Fruit fly (Drosophila melanogaster) whole organism, embryonic: ENCODE data around the gene CG5506.

ENCODE experiments used
- ATbp ChIP-seq: fragments of 200-800 bp; sonication (Bioruptor generic); optimal IDR thresholded peaks from 2 replicates; lab custom pipeline; 2017; ENCODE audit warnings: missing biosample characterization, mild to moderate bottlenecking, missing genetic modification characterization, missing genetic modification reagents
- Abd-B ChIP-seq: fragments of 200-800 bp; sonication (Bioruptor generic); optimal IDR thresholded peaks from 2 replicates; lab custom pipeline; 2018; ENCODE audit warnings: missing biosample characterization, mild to moderate bottlenecking, missing genetic modification characterization, moderate library complexity
- Adf1 ChIP-seq: fragments of 200-800 bp; sonication (Bioruptor generic); IDR thresholded peaks from 2 replicates; pipeline ENCODE4 v1.3.6; 2022; ENCODE audit warnings: missing biosample characterization, missing genetic modification characterization
- Atf-2 ChIP-seq: fragments of 200-800 bp; sonication (Bioruptor generic); optimal IDR thresholded peaks from 2 replicates; lab custom pipeline; 2016; ENCODE audit warnings: missing biosample characterization, missing genetic modification characterization
- CG10147 ChIP-seq: fragments of 200-800 bp; sonication (Bioruptor generic); optimal IDR thresholded peaks from 2 replicates; lab custom pipeline; 2019; ENCODE audit warnings: missing biosample characterization, mild to moderate bottlenecking, missing genetic modification characterization, moderate library complexity
- CG10543 ChIP-seq: fragments of 200-800 bp; sonication (Bioruptor generic); optimal IDR thresholded peaks from 3 replicates; lab custom pipeline; 2017; ENCODE audit warnings: missing biosample characterization, mild to moderate bottlenecking, missing genetic modification characterization, moderate library complexity
- CG11695 ChIP-seq: fragments of 200-800 bp; sonication (Bioruptor generic); IDR thresholded peaks from 3 replicates; pipeline ENCODE4 v1.3.6; 2022; ENCODE audit warnings: missing biosample characterization, missing genetic modification characterization
- CG12104 ChIP-seq: fragments of 200-800 bp; sonication (Bioruptor generic); optimal IDR thresholded peaks from 3 replicates; lab custom pipeline; 2016; ENCODE audit warnings: missing biosample characterization, missing genetic modification characterization
- CG12769 ChIP-seq: fragments of 200-800 bp; sonication (Bioruptor generic); optimal IDR thresholded peaks from 2 replicates; lab custom pipeline; 2019; ENCODE audit warnings: missing biosample characterization, mild to moderate bottlenecking, missing genetic modification characterization, moderate library complexity
- CG15269 ChIP-seq: fragments of 200-800 bp; sonication (Bioruptor generic); optimal IDR thresholded peaks from 2 replicates; lab custom pipeline; 2018; ENCODE audit warnings: missing biosample characterization, mild to moderate bottlenecking, missing genetic modification characterization, moderate library complexity
- CG1529 ChIP-seq: fragments of 200-800 bp; sonication (Bioruptor generic); optimal IDR thresholded peaks from 3 replicates; lab custom pipeline; 2018; ENCODE audit warnings: missing biosample characterization, missing genetic modification characterization
- CG17359 ChIP-seq: fragments of 200-800 bp; sonication (Bioruptor generic); optimal IDR thresholded peaks from 3 replicates; lab custom pipeline; 2018; ENCODE audit warnings: missing biosample characterization, mild to moderate bottlenecking, missing genetic modification characterization, moderate library complexity
- CG1832 ChIP-seq: fragments of 200-800 bp; sonication (Bioruptor generic); optimal IDR thresholded peaks from 2 replicates; lab custom pipeline; 2017; ENCODE audit warnings: missing biosample characterization, mild to moderate bottlenecking, missing genetic modification characterization, inconsistent platforms
- CG2678 ChIP-seq: fragments of 200-800 bp; sonication (Bioruptor generic); optimal IDR thresholded peaks from 3 replicates; lab custom pipeline; 2019; ENCODE audit warnings: missing biosample characterization, mild to moderate bottlenecking, missing genetic modification characterization, moderate library complexity
- CG2875 ChIP-seq: fragments of 200-800 bp; sonication (Bioruptor generic); optimal IDR thresholded peaks from 2 replicates; lab custom pipeline; 2017; ENCODE audit warnings: missing biosample characterization, mild to moderate bottlenecking, missing genetic modification characterization, missing genetic modification reagents
- CG30403 ChIP-seq: fragments of 200-800 bp; sonication (Bioruptor generic); optimal IDR thresholded peaks from 3 replicates; lab custom pipeline; 2016; ENCODE audit warnings: missing biosample characterization, missing genetic modification characterization
- CG31388 ChIP-seq: fragments of 200-800 bp; sonication (Bioruptor generic); optimal IDR thresholded peaks from 2 replicates; lab custom pipeline; 2016; ENCODE audit warnings: missing biosample characterization, missing genetic modification characterization
- CG34376 ChIP-seq: fragments of 200-800 bp; sonication (Bioruptor generic); optimal IDR thresholded peaks from 2 replicates; lab custom pipeline; 2018; ENCODE audit warnings: missing biosample characterization, mild to moderate bottlenecking, missing genetic modification characterization
- CG3847 ChIP-seq: fragments of 200-800 bp; sonication (Bioruptor generic); IDR thresholded peaks from 2 replicates; pipeline ENCODE4 v1.3.6; 2022; ENCODE audit warnings: missing biosample characterization, missing genetic modification characterization
- CG6765 ChIP-seq: fragments of 200-800 bp; sonication (Bioruptor generic); optimal IDR thresholded peaks from 3 replicates; lab custom pipeline; 2017; ENCODE audit warnings: missing biosample characterization, mild to moderate bottlenecking, missing genetic modification characterization
- CG9817 ChIP-seq: fragments of 200-800 bp; sonication (Bioruptor generic); optimal IDR thresholded peaks from 2 replicates; lab custom pipeline; 2018; ENCODE audit warnings: missing biosample characterization, mild to moderate bottlenecking, missing genetic modification characterization, moderate library complexity
- Dfd ChIP-seq, 2 experiments: fragments of >200 bp; optimal IDR thresholded peaks; 2 replicates each; lab custom pipeline; 2017; ENCODE audit warnings: missing biosample characterization in 2 of 2, missing genetic modification characterization in 2 of 2
- Elba2 ChIP-seq: fragments of 200-800 bp; sonication (Bioruptor generic); optimal IDR thresholded peaks from 3 replicates; lab custom pipeline; 2016; ENCODE audit warnings: missing biosample characterization, missing genetic modification characterization
- Hmx ChIP-seq: fragments of 200-800 bp; sonication (Bioruptor generic); optimal IDR thresholded peaks from 2 replicates; lab custom pipeline; 2016; ENCODE audit warnings: missing biosample characterization, missing genetic modification characterization
- MTF-1 ChIP-seq: fragments of 200-800 bp; sonication (Bioruptor generic); optimal IDR thresholded peaks from 2 replicates; lab custom pipeline; 2018; ENCODE audit warnings: missing biosample characterization, mild to moderate bottlenecking, missing genetic modification characterization, borderline replicate concordance
- Med ChIP-seq: fragments of 200-800 bp; sonication (Bioruptor generic); peaks from one replicate; lab custom pipeline; 2016; ENCODE audit warnings: missing biosample characterization, missing genetic modification characterization, mild to moderate bottlenecking, inconsistent platforms, moderate library complexity
- abd-A ChIP-seq: fragments of 200-800 bp; sonication (Bioruptor generic); optimal IDR thresholded peaks from 3 replicates; lab custom pipeline; 2019; ENCODE audit warnings: missing biosample characterization, mild to moderate bottlenecking, missing genetic modification characterization, moderate library complexity
- ap ChIP-seq: fragments of 200-800 bp; sonication (Bioruptor generic); IDR thresholded peaks from 2 replicates; pipeline ENCODE4 v1.3.6; 2022; ENCODE audit warnings: missing biosample characterization, missing genetic modification characterization
- chinmo ChIP-seq: fragments of 200-800 bp; sonication (Bioruptor generic); IDR thresholded peaks from 4 replicates; pipeline ENCODE4 v1.3.6; 2022; ENCODE audit warnings: missing biosample characterization, missing genetic modification characterization; ENCODE audit not compliant: partially characterized antibody
- cwo ChIP-seq: fragments of 200-800 bp; sonication (Bioruptor generic); optimal IDR thresholded peaks from 3 replicates; lab custom pipeline; 2017; ENCODE audit warnings: missing biosample characterization, missing genetic modification characterization, mild to moderate bottlenecking, moderate library complexity, missing genetic modification reagents
- dan ChIP-seq: fragments of 200-800 bp; sonication (Bioruptor generic); IDR thresholded peaks from 2 replicates; pipeline ENCODE4 v1.3.6; 2022; ENCODE audit warnings: missing biosample characterization, missing genetic modification characterization
- exex ChIP-seq: fragments of 200-800 bp; sonication (Bioruptor generic); optimal IDR thresholded peaks from 4 replicates; lab custom pipeline; 2018; ENCODE audit warnings: missing biosample characterization, mild to moderate bottlenecking, missing genetic modification characterization, moderate library complexity
- fd3F ChIP-seq: fragments of 200-800 bp; sonication (Bioruptor generic); optimal IDR thresholded peaks from 2 replicates; lab custom pipeline; 2018; ENCODE audit warnings: missing biosample characterization, mild to moderate bottlenecking, missing genetic modification characterization, moderate library complexity
- ftz-f1 ChIP-seq: fragments of 200-800 bp; sonication (Bioruptor generic); optimal IDR thresholded peaks from 2 replicates; lab custom pipeline; 2016; ENCODE audit warnings: missing biosample characterization, missing genetic modification characterization
- gro ChIP-seq: fragments of 200-800 bp; sonication (Bioruptor generic); optimal IDR thresholded peaks from 2 replicates; lab custom pipeline; 2016; ENCODE audit warnings: missing biosample characterization, missing genetic modification characterization
- hth ChIP-seq: fragments of >200 bp; optimal IDR thresholded peaks from 2 replicates; lab custom pipeline; 2017; ENCODE audit warnings: inconsistent platforms
- jing ChIP-seq: fragments of 200-800 bp; sonication (Bioruptor generic); optimal IDR thresholded peaks from 2 replicates; lab custom pipeline; 2018; ENCODE audit warnings: missing biosample characterization, mild to moderate bottlenecking, missing genetic modification characterization
- nerfin-1 ChIP-seq: fragments of 200-800 bp; sonication (Bioruptor generic); optimal IDR thresholded peaks from 3 replicates; lab custom pipeline; 2019; ENCODE audit warnings: missing biosample characterization, mild to moderate bottlenecking, missing genetic modification characterization, moderate library complexity
- nom ChIP-seq: fragments of 200-800 bp; sonication (Bioruptor generic); optimal IDR thresholded peaks from 2 replicates; lab custom pipeline; 2017; ENCODE audit warnings: missing biosample characterization, missing genetic modification characterization, mild to moderate bottlenecking, moderate library complexity, missing genetic modification reagents
- oc ChIP-seq: fragments of 200-800 bp; sonication (Bioruptor generic); optimal IDR thresholded peaks from 2 replicates; lab custom pipeline; 2018; ENCODE audit warnings: missing biosample characterization, mild to moderate bottlenecking, missing genetic modification characterization, moderate library complexity
- pros ChIP-seq: fragments of 200-800 bp; sonication (Bioruptor generic); optimal IDR thresholded peaks from 3 replicates; lab custom pipeline; 2019; ENCODE audit warnings: missing biosample characterization, mild to moderate bottlenecking, missing genetic modification characterization, moderate library complexity
- sqz ChIP-seq: fragments of 200-800 bp; sonication (Bioruptor generic); optimal IDR thresholded peaks from 3 replicates; lab custom pipeline; 2018; ENCODE audit warnings: missing biosample characterization, mild to moderate bottlenecking, missing genetic modification characterization
- sug ChIP-seq: fragments of 200-800 bp; optimal IDR thresholded peaks from 2 replicates; lab custom pipeline; 2019; ENCODE audit warnings: missing biosample characterization, mild to moderate bottlenecking, missing genetic modification characterization, moderate library complexity
- tin ChIP-seq: fragments of 200-800 bp; sonication (Bioruptor generic); optimal IDR thresholded peaks from 3 replicates; lab custom pipeline; 2016; ENCODE audit warnings: missing biosample characterization, missing genetic modification characterization
- vvl ChIP-seq: fragments of 200-800 bp; sonication (Bioruptor generic); IDR thresholded peaks from 2 replicates; pipeline ENCODE4 v1.3.6; 2022; ENCODE audit warnings: missing biosample characterization, missing genetic modification characterization

CG5506 gene

dm6 chr3L:17922182-17923102 is 38.3 kb upstream of the CG5506 start (continued):
- TF ChIP-seq vvl (peak; percentile 73), nerfin-1 (tag; lab: Kevin White, UChicago) (no peak), jing (GFP tag; lab: Kevin White, UChicago) (no peak), CG2678 (tag; lab: Kevin White, UChicago) (no peak), ATbp (GFP tag; lab: Kevin White, UChicago) (peak; percentile 8), CG30403 (GFP tag; lab: Kevin White, UChicago) (no peak), chinmo (GFP tag; lab: Robert Waterston, UW) (peak; percentile 79; the same call in 3 of the 4 replicates), CG17359 (tag; lab: Kevin White, UChicago) (no peak), Dfd (GFP tag; optimal IDR thresholded peaks at IDR 0.05; lab: Kevin White, UChicago) (peak in 1 of 2 experiments; percentile 77), tin (GFP tag; lab: Kevin White, UChicago) (no peak), CG9817 (tag; lab: Kevin White, UChicago) (no peak), CG10543 (GFP tag; lab: Kevin White, UChicago) (peak; percentile 42), cwo (peak; percentile 69), oc (peak; percentile 4), Adf1 (GFP tag; lab: Robert Waterston, UW) (no peak), CG12104 (no peak), CG31388 (GFP tag; lab: Kevin White, UChicago) (no peak), Atf-2 (GFP tag; lab: Kevin White, UChicago) (no peak), pros (no peak), Med (GFP tag; lab: Kevin White, UChicago) (peak; percentile 80), Elba2 (GFP tag; lab: Kevin White, UChicago) (peak; percentile 15), abd-A (tag; lab: Kevin White, UChicago) (peak; percentile 92), nom (GFP tag; lab: Kevin White, UChicago) (peak; percentile 24), ftz-f1 (GFP tag; lab: Kevin White, UChicago) (peak; percentile 83), CG34376 (GFP tag; lab: Kevin White, UChicago) (peak; percentile 20), ap (GFP tag; lab: Robert Waterston, UW) (no peak), dan (no peak), CG6765 (GFP tag; lab: Kevin White, UChicago) (no peak), fd3F (GFP tag; lab: Kevin White, UChicago) (no peak), sqz (GFP tag; lab: Kevin White, UChicago) (peak; percentile 61), CG11695 (GFP tag; lab: Robert Waterston, UW) (no peak), CG10147 (peak; percentile 13), Abd-B (GFP tag; lab: Kevin White, UChicago) (peak; percentile 26), gro (GFP tag; lab: Kevin White, UChicago) (peak; percentile 18), MTF-1 (GFP tag; lab: Kevin White, UChicago) (no peak), sug (tag; lab: Kevin White, UChicago) (peak; percentile 90), Hmx (GFP tag; lab: Kevin White, UChicago) (no peak), hth (lab: Kevin White, UChicago) (no peak), CG1529 (GFP tag; lab: Kevin White, UChicago) (no peak), CG1832 (GFP tag; lab: Kevin White, UChicago) (peak; percentile 54), CG2875 (GFP tag; lab: Kevin White, UChicago) (no peak), CG15269 (tag; lab: Kevin White, UChicago) (peak; percentile 24), CG3847 (GFP tag; lab: Robert Waterston, UW) (no peak), CG12769 (tag; lab: Kevin White, UChicago) (peak; percentile 33), exex (tag; lab: Kevin White, UChicago) (no peak)
- TF ChIP-seq, all 482 proteins: peak for 34
